Fruit fly (Drosophila melanogaster): ENCODE measurements around the gene Bdbt.

Bdbt gene

DNA sequence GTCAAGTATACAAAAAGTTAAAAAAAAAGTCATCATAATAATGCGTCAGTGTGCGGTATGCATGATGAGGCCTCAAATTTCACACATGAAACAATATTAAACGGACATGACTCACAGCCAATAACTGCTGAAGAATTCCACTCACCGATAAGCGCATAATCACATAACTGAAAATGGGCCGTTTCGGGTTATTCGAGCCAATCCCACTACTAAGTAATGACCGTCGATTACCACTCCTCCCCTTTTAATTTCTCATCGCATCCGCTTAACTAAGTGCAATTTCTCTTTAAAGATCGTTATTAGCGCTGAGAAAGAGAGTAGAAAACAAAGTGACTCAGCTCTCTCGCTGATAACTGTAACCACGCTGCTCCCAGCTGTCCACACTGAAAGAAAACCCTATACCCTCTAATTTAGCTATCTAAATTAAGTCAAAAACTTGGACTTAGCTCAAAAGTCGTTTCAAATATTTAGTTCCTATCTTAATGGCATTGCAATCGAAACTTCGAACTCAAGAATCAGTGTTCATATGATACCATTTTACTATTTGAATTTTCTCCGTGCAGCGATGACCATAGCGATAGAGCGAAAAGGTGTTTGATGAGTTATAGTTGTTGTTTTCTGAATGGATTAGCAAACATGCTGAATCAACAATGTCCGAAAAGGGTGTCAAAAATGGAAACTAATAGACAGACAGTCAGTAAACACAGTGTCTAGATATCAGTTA lies 5.8 kb downstream of the Bdbt start (continued):
- TF ChIP-seq CG5180 (GFP tag; optimal IDR thresholded peaks at IDR 0.05), result peak; percentile 40
- peak; percentile 60 for TF ChIP-seq CG15514 (GFP tag; optimal IDR thresholded peaks at IDR 0.05)
- no peak for TF ChIP-seq bbx (GFP tag; IDR thresholded peaks at IDR 0.05; ENCODE audit: partially characterized antibody)
- peak; percentile 45 for TF ChIP-seq YL-1 (GFP tag; optimal IDR thresholded peaks at IDR 0.05)
- no peak for TF ChIP-seq CG16813 (GFP tag; IDR thresholded peaks at IDR 0.05; ENCODE audit: partially characterized antibody)
- no peak for TF ChIP-seq br (optimal IDR thresholded peaks at IDR 0.05)
- TF ChIP-seq Fer3 (tag; optimal IDR thresholded peaks at IDR 0.05), result peak; percentile 90
- peak; percentile 83 for TF ChIP-seq H2.0 (GFP tag; IDR thresholded peaks at IDR 0.05)
- no peak for TF ChIP-seq z (GFP tag; IDR thresholded peaks at IDR 0.05)
- peak; percentile 80 for TF ChIP-seq sisA (GFP tag; IDR thresholded peaks at IDR 0.05)
- peak; percentile 22 for TF ChIP-seq CG31388 (GFP tag; optimal IDR thresholded peaks at IDR 0.05)
- peak; percentile 61 for TF ChIP-seq CG4404 (GFP tag; IDR thresholded peaks at IDR 0.05)
- TF ChIP-seq NfI (GFP tag; optimal IDR thresholded peaks at IDR 0.05), result peak; percentile 87
- TF ChIP-seq gce (GFP tag; IDR thresholded peaks at IDR 0.05), result peak; percentile 89
- peak; percentile 66 for TF ChIP-seq CG4617 (GFP tag; optimal IDR thresholded peaks at IDR 0.05; ENCODE audit: borderline replicate concordance)
- TF ChIP-seq CG8359 (GFP tag; optimal IDR thresholded peaks at IDR 0.05; ENCODE audit: borderline replicate concordance), result peak; percentile 57
- peak; percentile 81 for TF ChIP-seq jing (GFP tag; optimal IDR thresholded peaks at IDR 0.05)
- TF ChIP-seq C15 (GFP tag; IDR thresholded peaks at IDR 0.05), result 0 out of 3 replicates have a peak, but pooled peaks have one; percentile 50
- TF ChIP-seq CG15073 (GFP tag; optimal IDR thresholded peaks at IDR 0.05), result no peak
- no peak for TF ChIP-seq inv (GFP tag; IDR thresholded peaks at IDR 0.05; ENCODE audit: partially characterized antibody)
- no peak for TF ChIP-seq CG2678 (tag; optimal IDR thresholded peaks at IDR 0.05)
- TF ChIP-seq eve (GFP tag; optimal IDR thresholded peaks at IDR 0.05), result no peak
- TF ChIP-seq Bgb (GFP tag; IDR thresholded peaks at IDR 0.05; ENCODE audit: partially characterized antibody), result no peak
- peak; percentile 82 for TF ChIP-seq CG15696 (tag; optimal IDR thresholded peaks at IDR 0.05)
- peak; percentile 81 for TF ChIP-seq run (tag; optimal IDR thresholded peaks at IDR 0.05)
- peak; percentile 80 for TF ChIP-seq CG9932 (GFP tag; IDR thresholded peaks at IDR 0.05)
- TF ChIP-seq Awh (GFP tag; IDR thresholded peaks at IDR 0.05), result peak; percentile 89
- no peak for TF ChIP-seq nerfin-2 (GFP tag; IDR thresholded peaks at IDR 0.05; ENCODE audit: partially characterized antibody)
- peak; percentile 73 for TF ChIP-seq CG18764 (GFP tag; optimal IDR thresholded peaks at IDR 0.05)
- TF ChIP-seq CG10654 (GFP tag; optimal IDR thresholded peaks at IDR 0.05), result peak; percentile 59
- TF ChIP-seq HLH4C (GFP tag; IDR thresholded peaks at IDR 0.05; ENCODE audit: partially characterized antibody), result no peak
- TF ChIP-seq vvl (GFP tag; IDR thresholded peaks at IDR 0.05), result peak; percentile 93
- TF ChIP-seq CG12942 (GFP tag; optimal IDR thresholded peaks at IDR 0.05), result peak; percentile 89
- TF ChIP-seq Dbx (GFP tag; IDR thresholded peaks at IDR 0.05), result peak; percentile 66
- TF ChIP-seq Dek (tag; optimal IDR thresholded peaks at IDR 0.05), result peak; percentile 86
- no peak for TF ChIP-seq sqz (GFP tag; optimal IDR thresholded peaks at IDR 0.05)
- TF ChIP-seq kah (GFP tag; optimal IDR thresholded peaks at IDR 0.05), result peak; percentile 78
- peak; percentile 35 for TF ChIP-seq CG7928 (GFP tag; optimal IDR thresholded peaks at IDR 0.05)
- peak; percentile 78 for TF ChIP-seq CG4854 (GFP tag; optimal IDR thresholded peaks at IDR 0.05)
- peak; percentile 73 for TF ChIP-seq NC2α (GFP tag; optimal IDR thresholded peaks at IDR 0.05)
- TF ChIP-seq cwo (GFP tag; optimal IDR thresholded peaks at IDR 0.05), result peak; percentile 49
- TF ChIP-seq CG8944 (GFP tag; optimal IDR thresholded peaks at IDR 0.05), result peak; percentile 61
- TF ChIP-seq CG18599 (GFP tag; optimal IDR thresholded peaks at IDR 0.05), result peak; percentile 92
- peak; percentile 91 for TF ChIP-seq oc (tag; optimal IDR thresholded peaks at IDR 0.05)
- no peak for TF ChIP-seq CG2129 (GFP tag; IDR thresholded peaks at IDR 0.05; ENCODE audit: partially characterized antibody)
- peak; percentile 51 for TF ChIP-seq Meics (GFP tag; optimal IDR thresholded peaks at IDR 0.05)
- peak; percentile 60 for TF ChIP-seq CG12104 (GFP tag; optimal IDR thresholded peaks at IDR 0.05)
- TF ChIP-seq CG3163 (GFP tag; optimal IDR thresholded peaks at IDR 0.05), result peak; percentile 81
- TF ChIP-seq H15 (GFP tag; IDR thresholded peaks at IDR 0.05), result peak; percentile 84
